Worm (Caenorhabditis elegans) whole organism, L1 larva: Measurements from ENCODE around the gene F46C8.8.

Experiments used
- ceh-82 ChIP-seq, 3 experiments: fragments of 150-350 bp in 1 of 3; sonication (generic microtip) in 2 of 3; optimal IDR thresholded peaks; 2 replicates each; lab custom pipeline; 2014 to 2017; ENCODE audit warnings: missing biosample characterization in 3 of 3, missing genetic modification characterization in 3 of 3
- dsc-1 ChIP-seq: sonication (generic microtip); optimal IDR thresholded peaks from 2 replicates; lab custom pipeline; 2016; ENCODE audit warnings: mild to moderate bottlenecking, missing genetic modification characterization, missing compliant biosample characterization

ce11 chrX:7590756-7591155 is 36.5 kb upstream of the F46C8.8 start:
- TF ChIP-seq dsc-1 (tag; lab: Kevin White, UChicago) (no peak), ceh-82 (tag; optimal IDR thresholded peaks at IDR 0.05; lab: Kevin White, UChicago) (no peak)
